Fruit fly (Drosophila melanogaster) whole organism, embryonic: ENCODE measurements around the gene CG6015.

ENCODE experiments used
- Atf-2 ChIP-seq: fragments of 200-800 bp; sonication (Bioruptor generic); optimal IDR thresholded peaks from 2 replicates; lab custom pipeline; 2016; ENCODE audit warnings: missing biosample characterization, missing genetic modification characterization
- CG10543 ChIP-seq: fragments of 200-800 bp; sonication (Bioruptor generic); optimal IDR thresholded peaks from 3 replicates; lab custom pipeline; 2017; ENCODE audit warnings: missing biosample characterization, mild to moderate bottlenecking, missing genetic modification characterization, moderate library complexity
- CG11695 ChIP-seq: fragments of 200-800 bp; sonication (Bioruptor generic); IDR thresholded peaks from 3 replicates; pipeline ENCODE4 v1.3.6; 2022; ENCODE audit warnings: missing biosample characterization, missing genetic modification characterization
- CG12104 ChIP-seq: fragments of 200-800 bp; sonication (Bioruptor generic); optimal IDR thresholded peaks from 3 replicates; lab custom pipeline; 2016; ENCODE audit warnings: missing biosample characterization, missing genetic modification characterization
- CG13424 ChIP-seq: fragments of 200-800 bp; sonication (Bioruptor generic); optimal IDR thresholded peaks from 2 replicates; lab custom pipeline; 2019; ENCODE audit warnings: missing biosample characterization, mild to moderate bottlenecking, missing genetic modification characterization, moderate library complexity
- CG13624 ChIP-seq: fragments of 200-800 bp; sonication (Bioruptor generic); optimal IDR thresholded peaks from 2 replicates; lab custom pipeline; 2016; ENCODE audit warnings: missing biosample characterization, missing genetic modification characterization
- CG14441 ChIP-seq: fragments of 200-800 bp; sonication (Bioruptor generic); IDR thresholded peaks from 2 replicates; pipeline ENCODE4 v1.3.6; 2022; ENCODE audit warnings: missing biosample characterization, missing genetic modification characterization
- CG14667 ChIP-seq: fragments of 200-800 bp; sonication (Bioruptor generic); IDR thresholded peaks from 2 replicates; pipeline ENCODE4 v1.3.6; 2022; ENCODE audit warnings: missing biosample characterization, missing genetic modification characterization
- CG14860 ChIP-seq: fragments of 200-800 bp; sonication (Bioruptor generic); IDR thresholded peaks from 3 replicates; pipeline ENCODE4 v1.3.6; 2022; ENCODE audit warnings: missing biosample characterization, missing genetic modification characterization; ENCODE audit not compliant: partially characterized antibody
- CG15479 ChIP-seq: fragments of 200-800 bp; sonication (Bioruptor generic); optimal IDR thresholded peaks from 3 replicates; lab custom pipeline; 2019; ENCODE audit warnings: missing biosample characterization, mild to moderate bottlenecking, missing genetic modification characterization, moderate library complexity
- CG15514 ChIP-seq: fragments of 200-800 bp; sonication (Bioruptor generic); optimal IDR thresholded peaks from 3 replicates; lab custom pipeline; 2017; ENCODE audit warnings: missing biosample characterization, missing genetic modification characterization, mild to moderate bottlenecking, moderate library complexity, missing genetic modification reagents
- CG17829 ChIP-seq: fragments of 200-800 bp; optimal IDR thresholded peaks from 2 replicates; lab custom pipeline; 2019; ENCODE audit warnings: missing biosample characterization, mild to moderate bottlenecking, missing genetic modification characterization, moderate library complexity
- CG2202 ChIP-seq: fragments of 200-800 bp; sonication (Bioruptor generic); optimal IDR thresholded peaks from 2 replicates; lab custom pipeline; 2018; ENCODE audit warnings: missing biosample characterization, mild to moderate bottlenecking, missing genetic modification characterization
- CG32767 ChIP-seq: fragments of 200-800 bp; sonication (Bioruptor generic); IDR thresholded peaks from 2 replicates; pipeline ENCODE4 v1.3.6; 2022; ENCODE audit warnings: missing biosample characterization, missing genetic modification characterization
- CG3281 ChIP-seq: fragments of 200-800 bp; sonication (Bioruptor generic); optimal IDR thresholded peaks from 3 replicates; lab custom pipeline; 2017; ENCODE audit warnings: missing biosample characterization, mild to moderate bottlenecking, missing genetic modification characterization
- CG34224 ChIP-seq: fragments of 200-800 bp; sonication (Bioruptor generic); IDR thresholded peaks from 3 replicates; pipeline ENCODE4 v1.3.6; 2022; ENCODE audit warnings: missing biosample characterization, missing genetic modification characterization; ENCODE audit not compliant: partially characterized antibody
- CG34422 ChIP-seq: fragments of 200-800 bp; sonication (Bioruptor generic); IDR thresholded peaks from 3 replicates; pipeline ENCODE4 v1.3.6; 2022; ENCODE audit warnings: missing biosample characterization, missing genetic modification characterization
- CG4360 ChIP-seq: fragments of 200-800 bp; sonication (Bioruptor generic); IDR thresholded peaks from 2 replicates; pipeline ENCODE4 v1.3.6; 2022; ENCODE audit warnings: missing biosample characterization, missing genetic modification characterization
- CG4854 ChIP-seq: fragments of 200-800 bp; sonication (Bioruptor generic); optimal IDR thresholded peaks from 2 replicates; lab custom pipeline; 2016; ENCODE audit warnings: missing biosample characterization, missing genetic modification characterization, inconsistent platforms
- CG6683 ChIP-seq: fragments of 200-800 bp; sonication (Bioruptor generic); optimal IDR thresholded peaks from 2 replicates; lab custom pipeline; 2017; ENCODE audit warnings: missing biosample characterization, mild to moderate bottlenecking, missing genetic modification characterization, missing genetic modification reagents
- CG7556 ChIP-seq: fragments of 200-800 bp; sonication (Bioruptor generic); optimal IDR thresholded peaks from 2 replicates; lab custom pipeline; 2017; ENCODE audit warnings: missing biosample characterization, mild to moderate bottlenecking, missing genetic modification characterization
- CG7963 ChIP-seq: fragments of 200-800 bp; sonication (Bioruptor generic); IDR thresholded peaks from 3 replicates; pipeline ENCODE4 v1.3.6; 2022; ENCODE audit warnings: missing biosample characterization, missing genetic modification characterization; ENCODE audit not compliant: partially characterized antibody
- CTCF ChIP-seq: fragments of 200-800 bp; sonication (Bioruptor generic); optimal IDR thresholded peaks from 2 replicates; lab custom pipeline; 2017; ENCODE audit warnings: missing biosample characterization, mild to moderate bottlenecking, missing genetic modification characterization, moderate library complexity
- Dip2 ChIP-seq: fragments of 200-800 bp; sonication (Bioruptor generic); IDR thresholded peaks from 2 replicates; pipeline ENCODE4 v1.3.6; 2022; ENCODE audit warnings: missing biosample characterization, missing genetic modification characterization
- Drgx ChIP-seq: fragments of 200-800 bp; sonication (Bioruptor generic); IDR thresholded peaks from 2 replicates; pipeline ENCODE4 v1.3.6; 2022; ENCODE audit warnings: missing biosample characterization, missing genetic modification characterization
- Hmr ChIP-seq: fragments of 200-800 bp; sonication (Bioruptor generic); optimal IDR thresholded peaks from 3 replicates; lab custom pipeline; 2017; ENCODE audit warnings: mild to moderate bottlenecking, missing biosample characterization, missing genetic modification reagents, missing genetic modification characterization
- Hmx ChIP-seq: fragments of 200-800 bp; sonication (Bioruptor generic); optimal IDR thresholded peaks from 2 replicates; lab custom pipeline; 2016; ENCODE audit warnings: missing biosample characterization, missing genetic modification characterization
- Meics ChIP-seq: fragments of 200-800 bp; sonication (Bioruptor generic); optimal IDR thresholded peaks from 2 replicates; lab custom pipeline; 2017; ENCODE audit warnings: missing biosample characterization, mild to moderate bottlenecking, missing genetic modification characterization
- Neu2 ChIP-seq: fragments of 200-800 bp; sonication (Bioruptor generic); optimal IDR thresholded peaks from 3 replicates; lab custom pipeline; 2016; ENCODE audit warnings: missing biosample characterization, missing genetic modification characterization, borderline replicate concordance
- Poxn ChIP-seq: fragments of 200-800 bp; sonication (Bioruptor generic); IDR thresholded peaks from 2 replicates; pipeline ENCODE4 v1.3.6; 2022; ENCODE audit warnings: missing biosample characterization, missing genetic modification characterization
- Ravus ChIP-seq: fragments of 200-800 bp; sonication (Bioruptor generic); IDR thresholded peaks from 2 replicates; pipeline ENCODE4 v1.3.6; 2022; ENCODE audit warnings: missing biosample characterization, missing genetic modification characterization
- Vsx1 ChIP-seq: fragments of 200-800 bp; sonication (Bioruptor generic); optimal IDR thresholded peaks from 2 replicates; lab custom pipeline; 2017; ENCODE audit warnings: missing biosample characterization, mild to moderate bottlenecking, missing genetic modification characterization, missing genetic modification reagents
- amos ChIP-seq: fragments of 200-800 bp; sonication (Bioruptor generic); IDR thresholded peaks from 2 replicates; pipeline ENCODE4 v1.3.6; 2022; ENCODE audit warnings: missing biosample characterization, missing genetic modification characterization; ENCODE audit not compliant: partially characterized antibody
- croc ChIP-seq: fragments of 200-800 bp; sonication (Bioruptor generic); conservative IDR thresholded peaks from 3 replicates; pipeline ENCODE4 v1.3.6; 2022; ENCODE audit warnings: missing biosample characterization, missing genetic modification characterization
- dm ChIP-seq: fragments of 200-800 bp; sonication (Bioruptor generic); optimal IDR thresholded peaks from 3 replicates; lab custom pipeline; 2016; ENCODE audit warnings: missing biosample characterization, missing genetic modification characterization
- ewg ChIP-seq: fragments of 200-800 bp; sonication (Bioruptor generic); optimal IDR thresholded peaks from 3 replicates; lab custom pipeline; 2017; ENCODE audit warnings: mild to moderate bottlenecking, missing biosample characterization, missing genetic modification reagents, missing genetic modification characterization
- gt ChIP-seq: fragments of 200-800 bp; sonication (Bioruptor generic); IDR thresholded peaks from 2 replicates; pipeline ENCODE4 v1.3.6; 2022; ENCODE audit warnings: missing biosample characterization, missing genetic modification characterization
- ham ChIP-seq: fragments of 200-800 bp; sonication (Bioruptor generic); IDR thresholded peaks from 2 replicates; pipeline ENCODE4 v1.3.6; 2022; ENCODE audit warnings: missing biosample characterization, missing genetic modification characterization
- her ChIP-seq: fragments of 200-800 bp; sonication (Bioruptor generic); optimal IDR thresholded peaks from 2 replicates; lab custom pipeline; 2016; ENCODE audit warnings: missing biosample characterization, missing genetic modification characterization
- nau ChIP-seq: fragments of 200-800 bp; sonication (Bioruptor generic); optimal IDR thresholded peaks from 3 replicates; lab custom pipeline; 2017; ENCODE audit warnings: missing biosample characterization, mild to moderate bottlenecking, missing genetic modification characterization, missing genetic modification reagents
- nerfin-1 ChIP-seq: fragments of 200-800 bp; sonication (Bioruptor generic); optimal IDR thresholded peaks from 3 replicates; lab custom pipeline; 2019; ENCODE audit warnings: missing biosample characterization, mild to moderate bottlenecking, missing genetic modification characterization, moderate library complexity
- nmo ChIP-seq: fragments of 200-800 bp; sonication (Bioruptor generic); optimal IDR thresholded peaks from 2 replicates; lab custom pipeline; 2018; ENCODE audit warnings: missing biosample characterization, mild to moderate bottlenecking, missing genetic modification characterization, moderate library complexity
- oc ChIP-seq: fragments of 200-800 bp; sonication (Bioruptor generic); optimal IDR thresholded peaks from 2 replicates; lab custom pipeline; 2018; ENCODE audit warnings: missing biosample characterization, mild to moderate bottlenecking, missing genetic modification characterization, moderate library complexity
- pfk ChIP-seq: fragments of 200-800 bp; sonication (Bioruptor generic); optimal IDR thresholded peaks from 2 replicates; lab custom pipeline; 2018; ENCODE audit warnings: missing biosample characterization, mild to moderate bottlenecking, missing genetic modification characterization, moderate library complexity
- ro ChIP-seq: fragments of 200-800 bp; sonication (Bioruptor generic); IDR thresholded peaks from 2 replicates; pipeline ENCODE4 v1.3.6; 2022; ENCODE audit warnings: missing biosample characterization, missing genetic modification characterization
- stc ChIP-seq: fragments of 200-800 bp; sonication (Bioruptor generic); IDR thresholded peaks from 2 replicates; pipeline ENCODE4 v1.3.6; 2022; ENCODE audit warnings: missing biosample characterization, missing genetic modification characterization
- tio ChIP-seq: fragments of 200-800 bp; sonication (Bioruptor generic); optimal IDR thresholded peaks from 2 replicates; lab custom pipeline; 2017; ENCODE audit warnings: missing biosample characterization, missing genetic modification characterization, inconsistent platforms
- twi ChIP-seq: fragments of 200-800 bp; optimal IDR thresholded peaks from 2 replicates; lab custom pipeline; 2019; ENCODE audit warnings: missing biosample characterization, mild to moderate bottlenecking, missing genetic modification characterization, moderate library complexity
- vnd ChIP-seq: fragments of 200-800 bp; sonication (Bioruptor generic); IDR thresholded peaks from 3 replicates; pipeline ENCODE4 v1.3.6; 2022; ENCODE audit warnings: missing biosample characterization, missing genetic modification characterization; ENCODE audit not compliant: partially characterized antibody
- zen ChIP-seq: fragments of 200-800 bp; sonication (Bioruptor generic); optimal IDR thresholded peaks from 3 replicates; lab custom pipeline; 2018; ENCODE audit warnings: missing biosample characterization, mild to moderate bottlenecking, missing genetic modification characterization, moderate library complexity

Gene CG6015

DNA sequence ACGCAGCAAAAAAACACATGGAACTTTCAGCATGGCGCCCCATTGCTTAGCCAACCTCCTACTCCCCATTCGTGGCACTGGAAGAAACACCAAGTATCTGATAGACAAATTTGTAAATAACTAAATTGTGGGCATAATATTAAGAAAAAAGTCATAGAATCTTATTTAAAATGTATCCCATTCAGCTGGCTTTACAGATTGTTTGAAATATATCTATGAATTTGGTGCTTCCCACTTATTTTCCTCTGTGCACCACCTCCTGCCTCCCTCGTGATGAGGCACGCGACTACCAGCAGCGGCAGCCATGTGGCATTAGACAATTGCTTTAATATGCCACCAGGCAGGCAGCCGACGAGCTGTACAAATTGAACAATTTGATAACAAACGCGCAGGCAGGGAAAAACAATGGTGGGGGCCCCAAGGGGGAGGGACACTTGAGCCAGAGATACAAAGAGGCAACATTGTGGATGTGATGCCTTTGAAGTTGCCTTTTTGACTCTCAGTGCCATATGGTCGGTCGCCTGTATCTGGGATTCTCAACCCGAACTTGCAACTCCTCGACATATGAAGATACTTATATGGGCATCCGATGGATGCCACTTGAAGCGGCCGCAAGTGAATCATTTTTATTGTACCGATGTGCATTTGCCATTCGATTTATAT is 15.2 kb upstream of the CG6015 start (continued):
- TF ChIP-seq CG4360 (GFP tag; lab: Robert Waterston, UW): no peak
- peak; percentile 68 for TF ChIP-seq croc (GFP tag; lab: Robert Waterston, UW)
- TF ChIP-seq CG2202 (tag; lab: Kevin White, UChicago): peak; percentile 47
- peak; percentile 85 for TF ChIP-seq CG7556 (GFP tag; lab: Kevin White, UChicago)
- TF ChIP-seq Meics (GFP tag; lab: Kevin White, UChicago): peak; percentile 80
- TF ChIP-seq Dip2 (GFP tag; lab: Robert Waterston, UW): no peak
- peak; percentile 85 for TF ChIP-seq Drgx
- peak; percentile 53 for TF ChIP-seq CG10543
- no peak for TF ChIP-seq CG14860 (GFP tag; lab: Robert Waterston, UW)
- TF ChIP-seq CG6683: peak; percentile 60
- peak; percentile 63 for TF ChIP-seq ewg (GFP tag; lab: Kevin White, UChicago)
- TF ChIP-seq vnd (GFP tag; lab: Robert Waterston, UW): no peak
- peak; percentile 26; the same call in 1 of the 2 replicates for TF ChIP-seq ham (GFP tag; lab: Robert Waterston, UW)
- peak; percentile 39 for TF ChIP-seq Atf-2 (GFP tag; lab: Kevin White, UChicago)
- peak; percentile 68 for TF ChIP-seq CG14667 (GFP tag; lab: Robert Waterston, UW)
- no peak for TF ChIP-seq amos (GFP tag; lab: Robert Waterston, UW)
- peak; percentile 68 for TF ChIP-seq CG13624 (GFP tag; lab: Kevin White, UChicago)
- TF ChIP-seq CG34422 (GFP tag; lab: Robert Waterston, UW): peak; percentile 77
- peak; percentile 95 for TF ChIP-seq twi (tag; lab: Kevin White, UChicago)
- no peak for TF ChIP-seq ro
- TF ChIP-seq oc (tag; lab: Kevin White, UChicago): peak; percentile 80
- peak; percentile 79 for TF ChIP-seq nmo (GFP tag; lab: Kevin White, UChicago)
- TF ChIP-seq CG3281 (GFP tag; lab: Kevin White, UChicago): peak; percentile 71
- TF ChIP-seq CG4854 (GFP tag; lab: Kevin White, UChicago): peak; percentile 35
- peak; percentile 84 for TF ChIP-seq CG14441 (GFP tag; lab: Robert Waterston, UW)
- peak; percentile 69 for TF ChIP-seq her
- no peak for TF ChIP-seq Ravus (GFP tag; lab: Robert Waterston, UW)
- TF ChIP-seq Neu2 (GFP tag; lab: Kevin White, UChicago): no peak
- TF ChIP-seq stc (GFP tag; lab: Robert Waterston, UW): peak; percentile 75
- no peak for TF ChIP-seq CG15479
- TF ChIP-seq nerfin-1: peak; percentile 55
- TF ChIP-seq Hmx: no peak
- no peak for TF ChIP-seq CG34224 (GFP tag; lab: Robert Waterston, UW)
- TF ChIP-seq tio (GFP tag; lab: Kevin White, UChicago): peak; percentile 74
- TF ChIP-seq CG17829 (tag; lab: Kevin White, UChicago): peak; percentile 84
- peak; percentile 66 for TF ChIP-seq nau (GFP tag; lab: Kevin White, UChicago)
- peak; percentile 59 for TF ChIP-seq CG12104 (GFP tag; lab: Kevin White, UChicago)
- no peak for TF ChIP-seq pfk (GFP tag; lab: Kevin White, UChicago)
- TF ChIP-seq CG7963 (GFP tag; lab: Robert Waterston, UW): no peak
- TF ChIP-seq zen (tag; lab: Kevin White, UChicago): peak; percentile 47
- TF ChIP-seq Vsx1 (GFP tag; lab: Kevin White, UChicago): peak; percentile 47
- TF ChIP-seq Poxn (GFP tag; lab: Robert Waterston, UW): no peak
- peak; percentile 73 for TF ChIP-seq CG32767 (GFP tag; lab: Robert Waterston, UW)
- peak; percentile 64 for TF ChIP-seq dm (GFP tag; lab: Kevin White, UChicago)
- peak; percentile 83 for TF ChIP-seq CG13424 (tag; lab: Kevin White, UChicago)
- TF ChIP-seq CTCF: peak; percentile 16
- TF ChIP-seq CG15514: peak; percentile 77
- peak; percentile 74 for TF ChIP-seq CG11695 (GFP tag; lab: Robert Waterston, UW)
- TF ChIP-seq gt (GFP tag; lab: Robert Waterston, UW): peak; percentile 15; the same call in 1 of the 2 replicates
- TF ChIP-seq Hmr: peak; percentile 88
